Worm (Caenorhabditis elegans): ENCODE data around the gene enu-3.2.
A peak's percentile ranks its signal among the peaks of the same experiment; 100 is the strongest.

- no peak for TF ChIP-seq zag-1 (tag; optimal IDR thresholded peaks at IDR 0.05)
- TF ChIP-seq ZK546.5 (tag; optimal IDR thresholded peaks at IDR 0.05): no peak
- TF ChIP-seq egl-27 (tag; optimal IDR thresholded peaks at IDR 0.05): no peak
- no peak for TF ChIP-seq ztf-4 (tag; optimal IDR thresholded peaks at IDR 0.05)
- no peak for TF ChIP-seq mdl-1 (tag; optimal IDR thresholded peaks at IDR 0.05)
- TF ChIP-seq nhr-23 (tag; optimal IDR thresholded peaks at IDR 0.05): peak; percentile 63
- TF ChIP-seq lin-39 (tag; optimal IDR thresholded peaks at IDR 0.05): peak; percentile 8
- no peak for TF ChIP-seq nhr-77 (tag; optimal IDR thresholded peaks at IDR 0.05)
- no peak for TF ChIP-seq aly-2 (tag; optimal IDR thresholded peaks at IDR 0.05)
These were observed 44.2 kb downstream of the enu-3.2 start for ce11 chrIII:4740820-4741219.

Data from whole organism, L3 larva.